Fruit fly (Drosophila melanogaster): ENCODE measurements around the gene rk.

- no peak for TF ChIP-seq h (GFP tag; optimal IDR thresholded peaks at IDR 0.05)
- TF ChIP-seq psq (GFP tag; optimal IDR thresholded peaks at IDR 0.05): no peak
Measured at dm6 chr2L:13960399-13960798, 40.6 kb downstream of the rk start.

Measured in whole organism, wandering third instar larva.